Worm (Caenorhabditis elegans): ENCODE results near the gene C17H12.2.
"Not testable (repeated sequence)": the region's sequence is repeated elsewhere in the genome, so short reads cannot be mapped to it uniquely, and the experiment has no call there.

C17H12.2 gene

ce11 chrIV:6790438-6791124 is at the start of gene C17H12.2, which contains the start of gene vha-8:
Gene C17H12.2 (minus strand): TSS chrIV:6790488.
Gene vha-8 (plus strand): TSS chrIV:6791074.
- TF ChIP-seq dao-5 (tag; optimal IDR thresholded peaks at IDR 0.05), result no peak
- peak; percentile 92 for TF ChIP-seq W03F9.2 (tag; optimal IDR thresholded peaks at IDR 0.05)
- peak; percentile 86 for TF ChIP-seq him-1 (tag; optimal IDR thresholded peaks at IDR 0.05)

- TF ChIP-seq W03F9.2 (tag; optimal IDR thresholded peaks at IDR 0.05) (peak; percentile 66), dao-5 (tag; optimal IDR thresholded peaks at IDR 0.05) (no peak), him-1 (tag; optimal IDR thresholded peaks at IDR 0.05) (peak; percentile 63)
Measured at ce11 chrIV:6839091-6839522, 48.8 kb upstream of the C17H12.2 start.

DNA sequence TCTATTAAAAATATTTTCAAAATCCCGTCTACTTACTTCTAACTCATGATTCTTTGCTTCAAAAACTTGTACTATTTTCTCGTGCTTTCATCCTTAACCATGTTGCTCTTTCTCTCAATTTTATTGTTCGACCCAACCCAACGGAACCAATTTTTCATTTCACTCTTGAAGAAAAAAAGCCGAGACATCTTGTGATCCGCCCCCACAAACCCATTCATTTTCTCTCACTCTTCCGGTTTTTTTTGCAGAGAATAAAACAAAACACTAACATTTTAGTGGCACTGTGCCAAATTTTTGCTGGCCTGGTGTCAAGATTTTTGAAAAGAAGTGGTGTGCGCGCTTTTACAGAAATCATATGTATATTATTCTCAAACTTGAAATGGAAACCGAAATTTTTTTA is 46.5 kb upstream of the C17H12.2 start:
- TF ChIP-seq him-1 (tag; optimal IDR thresholded peaks at IDR 0.05) (no peak), dao-5 (tag; optimal IDR thresholded peaks at IDR 0.05) (no peak), W03F9.2 (tag; optimal IDR thresholded peaks at IDR 0.05) (no peak)

- TF ChIP-seq dao-5 (tag; optimal IDR thresholded peaks at IDR 0.05) (no peak), W03F9.2 (tag; optimal IDR thresholded peaks at IDR 0.05) (no peak), him-1 (tag; optimal IDR thresholded peaks at IDR 0.05) (no peak)
Measured at ce11 chrIV:6834705-6835104, 44.4 kb upstream of the C17H12.2 start.

ce11 chrIV:6833617-6834016 is 43.3 kb upstream of the C17H12.2 start:
- TF ChIP-seq W03F9.2 (tag; optimal IDR thresholded peaks at IDR 0.05), result no peak
- no peak for TF ChIP-seq dao-5 (tag; optimal IDR thresholded peaks at IDR 0.05)
- TF ChIP-seq him-1 (tag; optimal IDR thresholded peaks at IDR 0.05), result no peak

DNA sequence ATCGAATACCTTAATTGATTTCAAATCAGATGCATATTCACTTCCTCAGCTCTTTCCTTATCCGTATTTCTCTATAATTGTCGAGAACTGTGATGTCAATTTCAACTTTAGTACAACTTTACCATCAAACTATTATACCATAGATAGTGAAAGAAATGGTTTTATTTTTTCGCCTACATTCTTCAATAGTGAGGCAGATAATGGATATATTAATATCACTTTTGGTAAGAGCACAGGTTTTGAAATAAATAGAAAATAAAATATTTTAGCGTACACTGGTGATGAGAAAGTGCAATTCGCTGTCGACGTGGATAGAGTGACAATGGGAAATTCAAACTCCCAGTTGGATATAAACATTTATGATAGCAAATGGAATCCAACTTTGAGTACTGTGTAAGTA is 41.9 kb upstream of the C17H12.2 start:
- no peak for TF ChIP-seq W03F9.2 (tag; optimal IDR thresholded peaks at IDR 0.05)
- no peak for TF ChIP-seq him-1 (tag; optimal IDR thresholded peaks at IDR 0.05)
- no peak for TF ChIP-seq dao-5 (tag; optimal IDR thresholded peaks at IDR 0.05)

- TF ChIP-seq W03F9.2 (tag; optimal IDR thresholded peaks at IDR 0.05), result no peak
Measured at ce11 chrIV:6829902-6830301, 39.6 kb upstream of the C17H12.2 start, which contains the start of gene H20E11.1. Gene H20E11.1 (plus strand): TSS chrIV:6830145.

ce11 chrIV:6827477-6827876 is 37.2 kb upstream of the C17H12.2 start, which contains the start of gene H20E11.2:
Gene H20E11.2 (plus strand): TSS chrIV:6827777.
- TF ChIP-seq W03F9.2, him-1, dao-5 (tag; optimal IDR thresholded peaks at IDR 0.05): not testable (repeated sequence)

- TF ChIP-seq him-1 (tag; optimal IDR thresholded peaks at IDR 0.05) (no peak), dao-5 (tag; optimal IDR thresholded peaks at IDR 0.05) (no peak), W03F9.2 (tag; optimal IDR thresholded peaks at IDR 0.05) (no peak)
Measured at ce11 chrIV:6824622-6825021, 34.3 kb upstream of the C17H12.2 start, which contains the start of gene H20E11.3. Gene H20E11.3 (plus strand): TSS chrIV:6824816.

DNA sequence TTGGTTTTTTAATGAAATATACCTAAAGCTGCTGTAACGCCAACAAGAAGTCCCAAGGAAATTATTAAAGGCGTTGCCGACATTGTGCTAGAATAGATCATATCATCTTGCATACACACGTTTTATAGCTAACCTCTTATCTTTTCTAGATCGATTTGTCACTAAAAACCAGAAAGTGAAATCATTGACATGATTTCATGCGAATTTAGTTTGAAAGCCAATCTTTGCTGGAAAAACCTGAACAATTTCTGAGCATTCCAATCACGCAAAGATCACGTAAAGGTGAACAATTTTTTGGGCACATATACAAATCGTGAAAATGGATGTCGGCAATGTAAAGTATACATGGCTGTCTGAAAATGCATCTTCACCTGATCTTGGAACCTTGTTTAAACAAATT is 32.1 kb upstream of the C17H12.2 start, which contains the start of gene C17H12.6:
Gene C17H12.6, minus strand, starts transcription at position 101 of the 400 bp plus-strand sequence.
- TF ChIP-seq him-1 (tag; optimal IDR thresholded peaks at IDR 0.05) (no peak), dao-5 (tag; optimal IDR thresholded peaks at IDR 0.05) (no peak), W03F9.2 (tag; optimal IDR thresholded peaks at IDR 0.05) (no peak)

DNA sequence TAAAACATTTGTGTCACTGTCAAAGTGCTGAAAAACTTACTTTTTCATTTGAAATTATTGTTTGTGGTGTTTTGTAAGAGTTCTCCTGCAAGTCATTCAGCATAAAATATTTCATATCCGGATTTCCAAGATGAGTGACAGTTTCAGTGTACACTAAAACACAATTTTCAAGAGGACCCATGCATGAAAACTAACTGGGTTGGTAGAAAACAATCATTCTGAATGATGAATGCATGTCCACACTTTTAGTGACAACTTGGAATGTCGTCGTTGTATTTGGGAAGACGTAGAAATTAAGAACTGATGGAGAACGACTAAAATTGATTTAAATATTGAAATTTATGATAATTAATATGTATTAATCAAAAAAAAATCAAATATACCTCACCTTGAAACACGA is 31.4 kb upstream of the C17H12.2 start:
- TF ChIP-seq W03F9.2 (tag; optimal IDR thresholded peaks at IDR 0.05), result no peak
- no peak for TF ChIP-seq dao-5 (tag; optimal IDR thresholded peaks at IDR 0.05)
- TF ChIP-seq him-1 (tag; optimal IDR thresholded peaks at IDR 0.05), result no peak

ce11 chrIV:6818369-6818768 is 28.1 kb upstream of the C17H12.2 start, which contains the start of gene C17H12.8:
Gene C17H12.8 (plus strand): TSS chrIV:6818703.
- TF ChIP-seq W03F9.2 (tag; optimal IDR thresholded peaks at IDR 0.05) (no peak), dao-5 (tag; optimal IDR thresholded peaks at IDR 0.05) (no peak)

DNA sequence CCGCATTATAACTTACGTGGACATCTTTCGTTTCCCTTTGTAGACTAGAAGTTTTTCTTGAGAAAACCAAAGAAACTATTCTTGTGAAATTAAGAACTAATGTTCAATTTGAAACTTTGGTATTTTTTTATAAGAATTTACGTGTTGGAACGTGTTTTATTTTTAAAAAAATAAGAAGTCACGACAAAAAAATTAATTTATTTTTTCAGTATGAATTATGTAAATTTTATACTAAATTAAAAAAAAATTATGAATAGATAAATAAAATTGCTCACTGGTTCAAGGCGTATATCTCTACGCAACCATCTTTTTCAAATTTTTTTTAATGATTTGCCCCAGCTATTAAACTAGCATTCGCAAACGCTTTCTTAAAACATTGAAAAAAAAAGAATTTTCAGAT is 27.3 kb upstream of the C17H12.2 start, which contains the start of gene C17H12.5:
Gene C17H12.5, minus strand, starts transcription at position 101 of the 400 bp plus-strand sequence.
- TF ChIP-seq W03F9.2 (tag; optimal IDR thresholded peaks at IDR 0.05) (no peak), dao-5 (tag; optimal IDR thresholded peaks at IDR 0.05) (no peak), him-1 (tag; optimal IDR thresholded peaks at IDR 0.05) (no peak)

ce11 chrIV:6811808-6812207 is 21.5 kb upstream of the C17H12.2 start, which contains the start of gene ceh-48:
Gene ceh-48 (plus strand): TSS chrIV:6812108.
- TF ChIP-seq dao-5 (tag; optimal IDR thresholded peaks at IDR 0.05) (no peak), him-1 (tag; optimal IDR thresholded peaks at IDR 0.05) (no peak), W03F9.2 (tag; optimal IDR thresholded peaks at IDR 0.05) (no peak)
